Worm (Caenorhabditis elegans): ENCODE data around the gene CC8.3.

DNA sequence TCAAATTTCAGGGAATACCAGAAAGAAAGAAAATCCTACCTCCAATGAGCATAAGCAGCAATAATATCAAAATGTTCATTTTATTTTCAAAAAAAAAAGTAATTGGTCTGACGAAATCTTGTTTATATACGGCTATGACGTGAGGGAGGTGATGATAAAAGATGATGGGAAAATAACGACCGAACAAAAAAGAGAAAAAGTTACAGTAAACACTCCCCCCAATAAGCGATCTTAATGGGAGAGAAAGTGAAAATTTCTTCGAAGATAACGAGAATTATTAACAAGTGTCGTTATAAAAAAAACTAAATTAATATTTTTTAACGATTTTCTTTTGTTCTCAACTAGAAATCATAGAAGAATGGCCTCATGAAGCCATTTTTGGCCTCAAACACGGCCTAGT is 42.1 kb downstream of the CC8.3 start, which contains the start of gene Y37E11B.7:
- TF ChIP-seq W03F9.2 (tag; optimal IDR thresholded peaks at IDR 0.05) (no peak), dao-5 (tag; optimal IDR thresholded peaks at IDR 0.05) (no peak)
